Fruit fly (Drosophila melanogaster): ENCODE data around the gene Tspo.
A peak's percentile ranks its signal among the peaks of the same experiment; 100 is the strongest.

Tspo gene

DNA sequence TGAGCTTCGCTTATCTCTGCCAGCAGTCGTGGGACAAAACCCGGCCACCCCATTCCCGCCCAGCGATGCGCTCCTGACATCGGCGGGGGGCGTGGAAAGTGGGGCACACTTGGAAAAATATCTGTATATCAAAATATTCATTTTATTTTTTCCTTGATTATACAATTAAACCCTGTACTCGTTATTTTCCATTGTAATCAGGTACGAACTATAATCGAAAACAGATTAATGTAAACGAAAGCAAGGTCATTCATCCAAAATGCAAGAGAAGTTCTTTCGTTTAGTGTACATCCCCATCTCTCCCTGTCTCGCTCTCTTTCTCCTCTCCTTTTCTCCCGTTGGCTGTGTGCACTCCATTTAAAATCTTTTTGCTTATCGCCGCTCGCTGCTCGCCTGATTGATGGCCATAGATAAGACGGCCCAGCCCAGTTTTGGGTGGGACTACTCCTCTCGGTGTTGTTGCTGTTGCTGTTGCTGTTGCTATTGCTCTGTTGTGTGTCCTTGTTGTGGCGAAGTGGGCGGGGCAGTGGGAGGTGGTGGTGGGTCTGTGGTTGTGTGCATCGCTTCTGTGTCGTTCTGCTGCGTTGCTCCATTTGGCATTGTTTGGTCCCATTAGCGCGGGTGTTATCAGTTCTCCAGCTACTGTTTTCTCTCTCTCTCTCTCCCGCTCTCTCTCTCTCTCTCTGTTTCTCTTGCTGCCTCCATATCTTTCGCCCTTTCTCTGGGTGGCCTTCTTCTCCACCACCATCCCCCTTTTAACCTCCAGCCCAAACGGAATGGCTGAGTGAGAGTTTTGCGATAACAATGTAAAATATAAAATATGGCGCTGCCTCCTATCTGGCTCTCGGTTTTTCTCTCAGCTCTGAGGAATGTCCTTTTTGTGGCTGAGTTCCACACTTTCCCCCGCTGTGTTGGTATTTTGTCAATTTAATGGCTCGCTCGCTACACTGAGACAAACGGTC lies 43.1 kb upstream of the Tspo start (continued):
- TF ChIP-seq Hmx (GFP tag; optimal IDR thresholded peaks at IDR 0.05) (no peak), CG33557 (GFP tag; optimal IDR thresholded peaks at IDR 0.05) (peak; percentile 28), CG9609 (GFP tag; optimal IDR thresholded peaks at IDR 0.05) (peak; percentile 43), CG8924 (tag; optimal IDR thresholded peaks at IDR 0.05) (peak; percentile 80), Blimp-1 (GFP tag; optimal IDR thresholded peaks at IDR 0.05) (peak; percentile 87), C15 (GFP tag; IDR thresholded peaks at IDR 0.05) (peak; percentile 61; the same call in 1 of the 3 replicates), Tbp (GFP tag; optimal IDR thresholded peaks at IDR 0.05) (no peak), CG4328 (GFP tag; optimal IDR thresholded peaks at IDR 0.05) (no peak), CG12942 (GFP tag; optimal IDR thresholded peaks at IDR 0.05) (peak; percentile 71), CG32532 (GFP tag; IDR thresholded peaks at IDR 0.05) (peak; percentile 68), prd (optimal IDR thresholded peaks at IDR 0.05) (no peak), prd (GFP tag; IDR thresholded peaks at IDR 0.05) (peak; percentile 86), z (GFP tag; IDR thresholded peaks at IDR 0.05) (no peak), MESR4 (GFP tag; optimal IDR thresholded peaks at IDR 0.05) (peak; percentile 10), E2f1 (GFP tag; IDR thresholded peaks at IDR 0.05) (peak; percentile 67), jigr1 (GFP tag; IDR thresholded peaks at IDR 0.05) (peak; percentile 61; the same call in 1 of the 3 replicates)

DNA sequence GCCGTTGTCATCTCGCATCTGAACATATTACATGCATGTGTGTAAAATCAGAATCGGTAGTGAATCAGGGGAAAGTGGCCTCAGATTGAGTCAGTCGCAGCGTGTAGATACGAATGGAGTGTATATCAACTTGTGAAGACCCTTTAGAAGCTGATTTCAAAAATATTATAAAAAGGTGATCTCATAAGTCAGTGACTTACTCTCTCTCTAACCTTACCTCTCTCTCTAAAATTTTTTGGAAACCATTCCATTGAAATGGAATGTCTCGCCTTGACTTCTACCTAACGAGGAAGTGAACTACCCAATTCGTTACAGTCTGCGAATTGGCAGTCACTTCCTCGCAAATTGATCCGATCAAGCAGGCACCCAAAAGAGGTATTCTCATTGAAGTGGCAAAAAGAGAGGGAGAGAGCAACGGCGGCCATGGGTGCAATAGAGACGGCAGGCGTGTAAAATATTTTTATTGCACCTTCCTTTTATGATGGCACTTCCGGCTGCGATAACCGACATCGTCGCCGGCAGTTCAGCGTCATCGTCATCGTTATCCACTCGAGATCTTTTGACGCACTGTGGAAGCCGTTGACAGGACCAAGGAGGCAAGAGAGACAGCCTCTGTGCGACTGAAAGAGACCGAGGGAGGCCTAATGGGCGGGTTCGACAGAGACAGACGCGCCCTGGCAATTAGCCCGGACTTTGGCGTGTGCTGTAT lies 41.3 kb upstream of the Tspo start:
- TF ChIP-seq Ada2b (GFP tag; IDR thresholded peaks at IDR 0.05) (no peak), Neu2 (GFP tag; optimal IDR thresholded peaks at IDR 0.05; ENCODE audit: borderline replicate concordance) (no peak), lmd (GFP tag; IDR thresholded peaks at IDR 0.05) (no peak), zen2 (GFP tag; IDR thresholded peaks at IDR 0.05; ENCODE audit: partially characterized antibody) (no peak), Fer1 (GFP tag; optimal IDR thresholded peaks at IDR 0.05) (no peak), cad (GFP tag; optimal IDR thresholded peaks at IDR 0.05) (peak; percentile 99), hbn (GFP tag; IDR thresholded peaks at IDR 0.05; ENCODE audit: partially characterized antibody) (no peak), dysf (GFP tag; IDR thresholded peaks at IDR 0.05) (0 out of 3 replicates have a peak, but pooled peaks have one; percentile 7), CG7271 (tag; optimal IDR thresholded peaks at IDR 0.05) (peak; percentile 77), Dll (GFP tag; IDR thresholded peaks at IDR 0.05; ENCODE audit: partially characterized antibody) (no peak), CG7963 (GFP tag; IDR thresholded peaks at IDR 0.05; ENCODE audit: partially characterized antibody) (no peak), CG15479 (GFP tag; optimal IDR thresholded peaks at IDR 0.05) (peak; percentile 97), prd (optimal IDR thresholded peaks at IDR 0.05) (no peak), prd (GFP tag; IDR thresholded peaks at IDR 0.05) (peak; percentile 36; the same call in 1 of the 3 replicates), CG1832 (GFP tag; optimal IDR thresholded peaks at IDR 0.05) (peak; percentile 40), crp (GFP tag; optimal IDR thresholded peaks at IDR 0.05) (no peak), CG11398 (GFP tag; optimal IDR thresholded peaks at IDR 0.05) (no peak), fd102C (GFP tag; optimal IDR thresholded peaks at IDR 0.05) (peak; percentile 16), jing (GFP tag; optimal IDR thresholded peaks at IDR 0.05) (no peak), CG18619 (GFP tag; optimal IDR thresholded peaks at IDR 0.05) (no peak), exex (tag; optimal IDR thresholded peaks at IDR 0.05) (no peak), grau (tag; optimal IDR thresholded peaks at IDR 0.05) (no peak), tap (tag; optimal IDR thresholded peaks at IDR 0.05) (no peak), tll (GFP tag; optimal IDR thresholded peaks at IDR 0.05) (peak in 1 of 2 experiments; percentile 93), zen (tag; optimal IDR thresholded peaks at IDR 0.05) (peak; percentile 99), grn (GFP tag; optimal IDR thresholded peaks at IDR 0.05) (peak; percentile 25), D (optimal IDR thresholded peaks at IDR 0.05) (peak; percentile 73), D (GFP tag; optimal IDR thresholded peaks at IDR 0.05) (no peak), D19A (tag; optimal IDR thresholded peaks at IDR 0.05) (peak; percentile 56), Med (GFP tag) (peak; percentile 9)
